Fruit fly (Drosophila melanogaster): ENCODE measurements around the gene MED18.
A peak's percentile ranks its signal among the peaks of the same experiment; 100 is the strongest.

Gene MED18

dm6 chrX:1840520-1840919, 25.2 kb upstream of the MED18 start (continued):
- TF ChIP-seq Ets96B (tag; optimal IDR thresholded peaks at IDR 0.05) (peak; percentile 85), CG8319 (GFP tag; optimal IDR thresholded peaks at IDR 0.05) (peak; percentile 80), salr (GFP tag; optimal IDR thresholded peaks at IDR 0.05) (peak; percentile 56 to 72), CG15336 (GFP tag; IDR thresholded peaks at IDR 0.05) (peak; percentile 65; the same call in 1 of the 2 replicates), CG8632 (GFP tag; optimal IDR thresholded peaks at IDR 0.05) (peak; percentile 86), svp (GFP tag) (peak; percentile 93), CG16779 (tag; optimal IDR thresholded peaks at IDR 0.05) (peak; percentile 59), pdm3 (GFP tag; optimal IDR thresholded peaks at IDR 0.05) (peak; percentile 86)

dm6 chrX:1842875-1843274, 22.8 kb upstream of the MED18 start:
- TF ChIP-seq CG15336 (GFP tag; IDR thresholded peaks at IDR 0.05), result no peak
- TF ChIP-seq CG6854 (GFP tag; optimal IDR thresholded peaks at IDR 0.05), result no peak
- no peak for TF ChIP-seq CG3032 (tag; optimal IDR thresholded peaks at IDR 0.05)
- no peak for TF ChIP-seq Smox (GFP tag; optimal IDR thresholded peaks at IDR 0.05)
- no peak for TF ChIP-seq Sox14 (GFP tag; optimal IDR thresholded peaks at IDR 0.05)
- no peak for TF ChIP-seq CG6808 (GFP tag; optimal IDR thresholded peaks at IDR 0.05)
- no peak for TF ChIP-seq lz (GFP tag; optimal IDR thresholded peaks at IDR 0.05)
- no peak for TF ChIP-seq CG11762 (GFP tag; optimal IDR thresholded peaks at IDR 0.05; ENCODE audit: insufficient read depth)
- TF ChIP-seq CG1621 (tag; optimal IDR thresholded peaks at IDR 0.05), result no peak
- peak; percentile 33 for TF ChIP-seq vri (GFP tag; optimal IDR thresholded peaks at IDR 0.05)
- TF ChIP-seq CG7368 (GFP tag; optimal IDR thresholded peaks at IDR 0.05), result no peak
- TF ChIP-seq svp (GFP tag), result peak; percentile 62
- no peak for TF ChIP-seq Ets96B (tag; optimal IDR thresholded peaks at IDR 0.05)

dm6 chrX:1845413-1845951, 20.2 kb upstream of the MED18 start:
- TF ChIP-seq CG8119 (GFP tag; IDR thresholded peaks at IDR 0.05) (no peak), fkh (GFP tag; optimal IDR thresholded peaks at IDR 0.05) (peak; percentile 76), CG6276 (GFP tag; optimal IDR thresholded peaks at IDR 0.05) (peak; percentile 18), Hr38 (GFP tag; optimal IDR thresholded peaks at IDR 0.05) (peak; percentile 3)

dm6 chrX:1846386-1846785, 19.3 kb upstream of the MED18 start:
- TF ChIP-seq fd59A (GFP tag; optimal IDR thresholded peaks at IDR 0.05) (no peak), dsx (GFP tag; optimal IDR thresholded peaks at IDR 0.05; ENCODE audit: poor library complexity, severe bottlenecking) (no peak), CG1621 (tag; optimal IDR thresholded peaks at IDR 0.05) (peak; percentile 55), Eip75B (GFP tag; optimal IDR thresholded peaks at IDR 0.05) (no peak)

dm6 chrX:1847735-1848134, 18.0 kb upstream of the MED18 start:
- TF ChIP-seq CG6808 (GFP tag; optimal IDR thresholded peaks at IDR 0.05) (no peak), vri (GFP tag; optimal IDR thresholded peaks at IDR 0.05) (peak; percentile 53), fkh (GFP tag; optimal IDR thresholded peaks at IDR 0.05) (no peak), CG9139 (GFP tag; optimal IDR thresholded peaks at IDR 0.05) (no peak), CG3919 (GFP tag; optimal IDR thresholded peaks at IDR 0.05) (no peak), Eip75B (GFP tag; optimal IDR thresholded peaks at IDR 0.05) (no peak), spab (GFP tag; optimal IDR thresholded peaks at IDR 0.05) (no peak), CG8632 (GFP tag; optimal IDR thresholded peaks at IDR 0.05) (no peak), Met (GFP tag; optimal IDR thresholded peaks at IDR 0.05) (no peak), svp (GFP tag) (peak; percentile 66), CG11762 (GFP tag; optimal IDR thresholded peaks at IDR 0.05; ENCODE audit: insufficient read depth) (no peak), CG10631 (GFP tag; optimal IDR thresholded peaks at IDR 0.05) (no peak), Sox15 (GFP tag; optimal IDR thresholded peaks at IDR 0.05) (no peak), net (GFP tag; optimal IDR thresholded peaks at IDR 0.05) (no peak)

Data from whole organism, prepupa.